Worm (Caenorhabditis elegans) whole organism, dauer: ENCODE measurements around the gene pfn-3.

ENCODE experiments used
- unc-62 ChIP-seq: sonication (generic microtip); optimal IDR thresholded peaks from 2 replicates; lab custom pipeline; 2017; ENCODE audit warnings: missing biosample characterization, missing genetic modification reagents, missing genetic modification characterization

pfn-3 gene

ce11 chrX:1096808-1097207 is 16.4 kb upstream of the pfn-3 start, which contains the start of the genes pigx-1 and rme-6:
TSS of gene pigx-1 (minus strand) at chrX:1097013.
TSS of gene rme-6 (plus strand) at chrX:1097152.
- no peak for TF ChIP-seq unc-62 (GFP tag; lab: Kevin White, UChicago)

- TF ChIP-seq unc-62 (GFP tag; lab: Kevin White, UChicago) = no peak
Observed at ce11 chrX:1094332-1094731, 13.9 kb upstream of the pfn-3 start.

ce11 chrX:1093154-1093553 is 12.7 kb upstream of the pfn-3 start:
- TF ChIP-seq unc-62 (GFP tag; lab: Kevin White, UChicago) = no peak

ce11 chrX:1089676-1090075 is 9.2 kb upstream of the pfn-3 start:
- no peak for TF ChIP-seq unc-62 (GFP tag; lab: Kevin White, UChicago)

ce11 chrX:1089133-1089532 is 8.7 kb upstream of the pfn-3 start:
- no peak for TF ChIP-seq unc-62 (GFP tag; lab: Kevin White, UChicago)

ce11 chrX:1088048-1088447 is 7.6 kb upstream of the pfn-3 start, which contains the start of gene rei-2:
TSS of gene rei-2 (minus strand) at chrX:1088148.
- no peak for TF ChIP-seq unc-62 (GFP tag; lab: Kevin White, UChicago)

ce11 chrX:1086406-1086897 is 6.0 kb upstream of the pfn-3 start:
- no peak for TF ChIP-seq unc-62 (GFP tag; lab: Kevin White, UChicago)

ce11 chrX:1085000-1085399 is 4.6 kb upstream of the pfn-3 start:
- TF ChIP-seq unc-62 (GFP tag; lab: Kevin White, UChicago) = no peak

ce11 chrX:1081927-1082326 is 1.5 kb upstream of the pfn-3 start:
- no peak for TF ChIP-seq unc-62 (GFP tag; lab: Kevin White, UChicago)

- no peak for TF ChIP-seq unc-62 (GFP tag; lab: Kevin White, UChicago)
Observed at ce11 chrX:1072152-1072551, 8.3 kb downstream of the pfn-3 start, which contains the start of gene lim-6. TSS of gene lim-6 (plus strand) at chrX:1072452.

- TF ChIP-seq unc-62 (GFP tag; lab: Kevin White, UChicago) = no peak
Observed at ce11 chrX:1068986-1069385, 11.5 kb downstream of the pfn-3 start, which contains the start of gene mksr-1. TSS of gene mksr-1 (minus strand) at chrX:1069129.

ce11 chrX:1064064-1064463 is 16.4 kb downstream of the pfn-3 start:
- TF ChIP-seq unc-62 (GFP tag; lab: Kevin White, UChicago) = no peak

ce11 chrX:1062403-1063073 is 17.9 kb downstream of the pfn-3 start, which contains the start of gene unc-1:
TSS of gene unc-1 (minus strand) at chrX:1062453.
- no peak for TF ChIP-seq unc-62 (GFP tag; lab: Kevin White, UChicago)

- TF ChIP-seq unc-62 (GFP tag; lab: Kevin White, UChicago) = no peak
Observed at ce11 chrX:1060705-1061104, 19.7 kb downstream of the pfn-3 start.

ce11 chrX:1057821-1058377 is 22.6 kb downstream of the pfn-3 start:
- TF ChIP-seq unc-62 (GFP tag; lab: Kevin White, UChicago) = no peak

- TF ChIP-seq unc-62 (GFP tag; lab: Kevin White, UChicago) = no peak
Observed at ce11 chrX:1053929-1054328, 26.5 kb downstream of the pfn-3 start, which contains the start of gene ncs-3. TSS of gene ncs-3 (plus strand) at chrX:1054081.

ce11 chrX:1052960-1053359 is 27.5 kb downstream of the pfn-3 start:
- TF ChIP-seq unc-62 (GFP tag; lab: Kevin White, UChicago) = no peak
